Fruit fly (Drosophila melanogaster) whole organism, prepupa: ENCODE measurements around the gene APC4.

Source experiments
- Blimp-1 ChIP-seq: fragments of 200-800 bp; sonication (Bioruptor generic); optimal IDR thresholded peaks from 3 replicates; lab custom pipeline; 2017; ENCODE audit warnings: missing biosample characterization, missing genetic modification characterization, mild to moderate bottlenecking, moderate library complexity, missing genetic modification reagents
- CG10631 ChIP-seq: fragments of 200-800 bp; sonication (Bioruptor generic); optimal IDR thresholded peaks from 2 replicates; lab custom pipeline; 2016; ENCODE audit warnings: missing biosample characterization, missing genetic modification characterization
- CG10669 ChIP-seq: fragments of 200-800 bp; sonication (Bioruptor generic); optimal IDR thresholded peaks from 3 replicates; lab custom pipeline; 2018; ENCODE audit warnings: missing biosample characterization, mild to moderate bottlenecking, missing genetic modification characterization, moderate library complexity
- CG11294 ChIP-seq: fragments of 200-800 bp; sonication (Bioruptor generic); IDR thresholded peaks from 2 replicates; pipeline ENCODE4 v1.3.6; 2022; ENCODE audit warnings: missing biosample characterization, missing genetic modification characterization
- CG11762 ChIP-seq: fragments of 200-800 bp; sonication (Bioruptor generic); optimal IDR thresholded peaks from 3 replicates; lab custom pipeline; 2016; ENCODE audit warnings: missing biosample characterization, missing genetic modification characterization; ENCODE audit not compliant: insufficient read depth
- CG15336 ChIP-seq: fragments of 200-800 bp; sonication (Bioruptor generic); IDR thresholded peaks from 2 replicates; pipeline ENCODE4 v1.3.6; 2022; ENCODE audit warnings: missing biosample characterization, missing genetic modification characterization
- CG1621 ChIP-seq: fragments of 200-800 bp; sonication (Bioruptor generic); optimal IDR thresholded peaks from 3 replicates; lab custom pipeline; 2018; ENCODE audit warnings: missing biosample characterization, mild to moderate bottlenecking, missing genetic modification characterization
- CG3032 ChIP-seq: fragments of 200-800 bp; optimal IDR thresholded peaks from 2 replicates; lab custom pipeline; 2019; ENCODE audit warnings: missing biosample characterization, mild to moderate bottlenecking, missing genetic modification characterization, moderate library complexity
- CG31627 ChIP-seq: fragments of 200-800 bp; sonication (Bioruptor generic); optimal IDR thresholded peaks from 3 replicates; lab custom pipeline; 2016; ENCODE audit warnings: missing biosample characterization, missing genetic modification characterization
- CG32006 ChIP-seq: fragments of 200-800 bp; sonication (Bioruptor generic); optimal IDR thresholded peaks from 3 replicates; lab custom pipeline; 2017; ENCODE audit warnings: missing biosample characterization, mild to moderate bottlenecking, missing genetic modification characterization
- CG34406 ChIP-seq: fragments of 200-800 bp; sonication (Bioruptor generic); optimal IDR thresholded peaks from 3 replicates; lab custom pipeline; 2016; ENCODE audit warnings: missing biosample characterization, missing genetic modification characterization
- CG3919 ChIP-seq: fragments of 200-800 bp; sonication (Bioruptor generic); optimal IDR thresholded peaks from 3 replicates; lab custom pipeline; 2016; ENCODE audit warnings: missing biosample characterization, missing genetic modification characterization
- CG4318 ChIP-seq: fragments of 200-800 bp; sonication (Bioruptor generic); optimal IDR thresholded peaks from 3 replicates; lab custom pipeline; 2017; ENCODE audit warnings: missing biosample characterization, mild to moderate bottlenecking, missing genetic modification characterization
- CG6163 ChIP-seq: fragments of 200-800 bp; sonication (Bioruptor generic); IDR thresholded peaks from 3 replicates; pipeline ENCODE4 v1.3.6; 2022; ENCODE audit warnings: missing biosample characterization, missing genetic modification characterization
- CG6276 ChIP-seq: fragments of 200-800 bp; sonication (Bioruptor generic); optimal IDR thresholded peaks from 2 replicates; lab custom pipeline; 2017; ENCODE audit warnings: missing biosample characterization, mild to moderate bottlenecking, missing genetic modification characterization
- CG7368 ChIP-seq: fragments of 200-800 bp; sonication (Bioruptor generic); optimal IDR thresholded peaks from 3 replicates; lab custom pipeline; 2016; ENCODE audit warnings: missing biosample characterization, missing genetic modification characterization
- CG8119 ChIP-seq: fragments of 200-800 bp; sonication (Bioruptor generic); IDR thresholded peaks from 3 replicates; pipeline ENCODE4 v1.3.6; 2022; ENCODE audit warnings: missing biosample characterization, missing genetic modification characterization
- CG8319 ChIP-seq: fragments of 200-800 bp; sonication (Bioruptor generic); optimal IDR thresholded peaks from 3 replicates; lab custom pipeline; 2016; ENCODE audit warnings: missing biosample characterization, missing genetic modification characterization
- CG8632 ChIP-seq: fragments of 200-800 bp; sonication (Bioruptor generic); optimal IDR thresholded peaks from 3 replicates; lab custom pipeline; 2016; ENCODE audit warnings: missing biosample characterization, missing genetic modification characterization
- CG9139 ChIP-seq: fragments of 200-800 bp; sonication (Bioruptor generic); optimal IDR thresholded peaks from 3 replicates; lab custom pipeline; 2017; ENCODE audit warnings: missing biosample characterization, mild to moderate bottlenecking, missing genetic modification characterization
- Eip75B ChIP-seq: fragments of 200-800 bp; sonication (Bioruptor generic); optimal IDR thresholded peaks from 3 replicates; lab custom pipeline; 2016; ENCODE audit warnings: missing biosample characterization, missing genetic modification characterization
- Eip93F ChIP-seq: fragments of 200-800 bp; sonication (Bioruptor generic); optimal IDR thresholded peaks from 2 replicates; lab custom pipeline; 2016; ENCODE audit warnings: missing biosample characterization, mild to moderate bottlenecking, missing genetic modification characterization
- Ets21C ChIP-seq: fragments of 200-800 bp; sonication (Bioruptor generic); optimal IDR thresholded peaks from 3 replicates; lab custom pipeline; 2016; ENCODE audit warnings: missing biosample characterization, missing genetic modification characterization
- Gug ChIP-seq: fragments of 200-800 bp; sonication (Bioruptor generic); IDR thresholded peaks from 2 replicates; pipeline ENCODE4 v1.3.6; 2022; ENCODE audit warnings: missing biosample characterization, missing genetic modification characterization
- Hr38 ChIP-seq: sonication (Bioruptor generic); optimal IDR thresholded peaks from 2 replicates; lab custom pipeline; 2016; ENCODE audit warnings: missing biosample characterization, missing genetic modification characterization
- Hr39 ChIP-seq: fragments of 200-800 bp; sonication (Bioruptor generic); optimal IDR thresholded peaks from 2 replicates; lab custom pipeline; 2016; ENCODE audit warnings: missing biosample characterization, missing genetic modification characterization
- Hr4 ChIP-seq: fragments of 200-800 bp; sonication (Bioruptor generic); optimal IDR thresholded peaks from 3 replicates; lab custom pipeline; 2016; ENCODE audit warnings: missing biosample characterization, missing genetic modification characterization
- Lpt ChIP-seq: fragments of 200-800 bp; sonication (Bioruptor generic); optimal IDR thresholded peaks from 3 replicates; lab custom pipeline; 2016; ENCODE audit warnings: missing biosample characterization, missing genetic modification characterization
- Met ChIP-seq: fragments of 200-800 bp; sonication (Bioruptor generic); optimal IDR thresholded peaks from 3 replicates; lab custom pipeline; 2016; ENCODE audit warnings: missing biosample characterization, missing genetic modification characterization
- OdsH ChIP-seq: fragments of 200-800 bp; sonication (Bioruptor generic); optimal IDR thresholded peaks from 3 replicates; lab custom pipeline; 2016; ENCODE audit warnings: missing biosample characterization, missing genetic modification characterization
- Sox102F ChIP-seq: fragments of 200-800 bp; sonication (Bioruptor generic); optimal IDR thresholded peaks from 2 replicates; lab custom pipeline; 2016; ENCODE audit warnings: missing biosample characterization, mild to moderate bottlenecking, missing genetic modification characterization
- Sox14 ChIP-seq: fragments of 200-800 bp; sonication (Bioruptor generic); optimal IDR thresholded peaks from 3 replicates; lab custom pipeline; 2016; ENCODE audit warnings: missing biosample characterization, missing genetic modification characterization
- Sox15 ChIP-seq: fragments of 200-800 bp; sonication (Bioruptor generic); optimal IDR thresholded peaks from 3 replicates; lab custom pipeline; 2016; ENCODE audit warnings: missing biosample characterization, missing genetic modification characterization
- achi ChIP-seq: fragments of 200-800 bp; sonication (Bioruptor generic); optimal IDR thresholded peaks from 3 replicates; lab custom pipeline; 2016; ENCODE audit warnings: missing biosample characterization, missing genetic modification characterization
- acj6 ChIP-seq: fragments of 200-800 bp; sonication (Bioruptor generic); optimal IDR thresholded peaks from 3 replicates; lab custom pipeline; 2016; ENCODE audit warnings: missing biosample characterization, missing genetic modification characterization
- cyc ChIP-seq: fragments of 200-800 bp; sonication (Bioruptor generic); optimal IDR thresholded peaks from 3 replicates; lab custom pipeline; 2016; ENCODE audit warnings: missing biosample characterization, missing genetic modification characterization
- dac ChIP-seq: fragments of 200-800 bp; sonication (Bioruptor generic); optimal IDR thresholded peaks from 2 replicates; lab custom pipeline; 2017; ENCODE audit warnings: missing biosample characterization, mild to moderate bottlenecking, missing genetic modification characterization
- dsx ChIP-seq: fragments of 200-800 bp; optimal IDR thresholded peaks from 3 replicates; lab custom pipeline; 2019; ENCODE audit warnings: missing biosample characterization, mild to moderate bottlenecking, missing genetic modification characterization, moderate library complexity; ENCODE audit not compliant: poor library complexity, severe bottlenecking
- eg ChIP-seq: fragments of 200-800 bp; sonication (Bioruptor generic); IDR thresholded peaks from 3 replicates; pipeline ENCODE4 v1.3.6; 2022; ENCODE audit warnings: missing biosample characterization, missing genetic modification characterization
- esn ChIP-seq: fragments of 200-800 bp; sonication (Bioruptor generic); optimal IDR thresholded peaks from 2 replicates; lab custom pipeline; 2016; ENCODE audit warnings: missing biosample characterization, mild to moderate bottlenecking, missing genetic modification characterization, moderate library complexity
- fd85E ChIP-seq: fragments of 200-800 bp; sonication (Bioruptor generic); optimal IDR thresholded peaks from 3 replicates; lab custom pipeline; 2016; ENCODE audit warnings: missing biosample characterization, missing genetic modification characterization
- fkh ChIP-seq: fragments of 200-800 bp; sonication (Bioruptor generic); optimal IDR thresholded peaks from 3 replicates; lab custom pipeline; 2017; ENCODE audit warnings: missing biosample characterization, mild to moderate bottlenecking, missing genetic modification characterization, moderate library complexity
- lz ChIP-seq: fragments of 200-800 bp; sonication (Bioruptor generic); optimal IDR thresholded peaks from 3 replicates; lab custom pipeline; 2016; ENCODE audit warnings: missing biosample characterization, missing genetic modification characterization
- net ChIP-seq: fragments of 200-800 bp; sonication (Bioruptor generic); optimal IDR thresholded peaks from 3 replicates; lab custom pipeline; 2016; ENCODE audit warnings: missing biosample characterization, missing genetic modification characterization
- pdm3 ChIP-seq: fragments of 200-800 bp; sonication (Bioruptor generic); optimal IDR thresholded peaks from 3 replicates; lab custom pipeline; 2016; ENCODE audit warnings: missing biosample characterization, missing genetic modification characterization
- salr ChIP-seq, 2 experiments: fragments of 200-800 bp; sonication (Bioruptor generic); optimal IDR thresholded peaks; 3 replicates each; lab custom pipeline; 2016 to 2018; ENCODE audit warnings: missing biosample characterization in 2 of 2, missing genetic modification characterization in 2 of 2, mild to moderate bottlenecking in 1 of 2
- spab ChIP-seq: fragments of 200-800 bp; sonication (Bioruptor generic); optimal IDR thresholded peaks from 2 replicates; lab custom pipeline; 2017; ENCODE audit warnings: missing biosample characterization, mild to moderate bottlenecking, missing genetic modification characterization, missing genetic modification reagents
- ss ChIP-seq, 2 experiments: fragments of 200-800 bp; sonication (Bioruptor generic); optimal IDR thresholded peaks; 2 replicates in 1 of 2; 3 replicates in 1 of 2; lab custom pipeline; 2017 to 2018; ENCODE audit warnings: mild to moderate bottlenecking in 2 of 2, missing biosample characterization in 2 of 2, missing genetic modification characterization in 2 of 2, moderate library complexity in 1 of 2
- svp ChIP-seq: fragments of 200-800 bp; sonication (Bioruptor generic); peaks from one replicate; lab custom pipeline; 2016; ENCODE audit warnings: missing biosample characterization, missing genetic modification characterization
- topi ChIP-seq: fragments of 200-800 bp; sonication (Bioruptor generic); optimal IDR thresholded peaks from 3 replicates; lab custom pipeline; 2016; ENCODE audit warnings: missing biosample characterization, missing genetic modification characterization

The APC4 gene

DNA sequence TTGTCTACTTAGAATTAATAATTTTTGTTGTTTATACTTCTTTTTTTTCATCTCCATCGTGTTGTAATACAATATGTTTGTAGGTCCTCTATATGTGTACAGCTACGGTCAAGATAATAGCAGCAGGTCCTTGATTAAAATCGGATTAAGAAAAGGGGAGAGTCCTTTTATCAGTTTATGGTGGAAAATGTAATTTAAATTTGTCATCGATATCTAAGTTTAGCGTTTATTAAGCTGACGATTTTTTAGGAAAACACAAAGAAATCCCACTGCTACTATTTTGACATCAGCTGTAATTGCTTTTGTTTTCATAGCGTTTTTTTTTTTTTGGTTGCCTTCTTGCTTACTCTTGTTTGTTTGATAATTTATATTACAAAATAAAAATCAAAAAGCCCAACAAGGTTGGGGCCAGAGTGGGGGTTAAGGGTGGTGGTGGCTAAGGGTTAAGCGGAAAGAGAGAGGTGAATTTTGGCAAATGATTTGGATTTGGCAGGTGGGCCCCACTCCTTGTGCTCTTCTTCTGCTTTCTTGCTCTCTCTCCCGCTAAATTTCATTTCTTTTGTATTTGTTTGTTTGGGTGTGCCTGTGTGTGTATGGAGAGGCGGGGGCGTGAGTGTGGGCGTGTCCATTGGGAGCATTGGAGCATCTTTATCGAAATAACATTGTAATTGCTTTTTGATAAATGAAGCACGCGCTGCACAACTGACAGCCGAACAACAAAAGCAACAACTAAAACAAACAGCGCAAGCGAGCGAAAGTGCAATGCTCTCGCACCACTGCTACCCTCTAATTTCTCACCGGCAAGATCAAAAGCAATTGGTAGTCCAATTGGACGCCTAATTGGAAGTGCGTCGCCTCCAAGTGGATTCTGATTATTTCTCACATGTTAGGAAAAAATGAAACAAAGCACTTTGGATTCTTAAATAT, 38.4 kb downstream of the APC4 start:
- TF ChIP-seq CG3032 (tag; lab: Kevin White, UChicago) (no peak), eg (peak; percentile 50; the same call in 1 of the 3 replicates), cyc (peak; percentile 44), CG32006 (GFP tag; lab: Kevin White, UChicago) (peak; percentile 27), Blimp-1 (GFP tag; lab: Kevin White, UChicago) (no peak), CG6163 (GFP tag; lab: Robert Waterston, UW) (peak; percentile 28; the same call in 1 of the 3 replicates), CG1621 (tag; lab: Kevin White, UChicago) (no peak), CG8319 (GFP tag; lab: Kevin White, UChicago) (no peak), CG6276 (GFP tag; lab: Kevin White, UChicago) (peak; percentile 23), Hr4 (GFP tag; lab: Kevin White, UChicago) (peak; percentile 46), Gug (no peak), Hr38 (no peak), Eip75B (peak; percentile 34), net (GFP tag; lab: Kevin White, UChicago) (no peak), Met (GFP tag; lab: Kevin White, UChicago) (peak; percentile 62), CG8119 (peak; percentile 30; the same call in 1 of the 3 replicates), CG3919 (peak; percentile 28), CG9139 (GFP tag; lab: Kevin White, UChicago) (no peak), pdm3 (GFP tag; lab: Kevin White, UChicago) (peak; percentile 34), acj6 (GFP tag; lab: Kevin White, UChicago) (peak; percentile 18), CG11762 (GFP tag; lab: Kevin White, UChicago) (no peak), CG4318 (no peak), Sox14 (GFP tag; lab: Kevin White, UChicago) (peak; percentile 40), CG10631 (peak; percentile 31), fkh (GFP tag; lab: Kevin White, UChicago) (peak; percentile 26), Ets21C (GFP tag; lab: Kevin White, UChicago) (peak; percentile 26), dac (no peak), CG31627 (GFP tag; lab: Kevin White, UChicago) (peak; percentile 25), CG7368 (no peak), CG11294 (GFP tag; lab: Robert Waterston, UW) (no peak), fd85E (GFP tag; lab: Kevin White, UChicago) (no peak), Lpt (no peak), CG15336 (GFP tag; lab: Robert Waterston, UW) (peak; percentile 60), Sox102F (GFP tag; lab: Kevin White, UChicago) (peak; percentile 55), ss (GFP tag; optimal IDR thresholded peaks at IDR 0.05; lab: Kevin White, UChicago) (no peak), esn (GFP tag; lab: Kevin White, UChicago) (peak; percentile 44), svp (GFP tag; lab: Kevin White, UChicago) (peak; percentile 80), topi (peak; percentile 56), lz (GFP tag; lab: Kevin White, UChicago) (peak; percentile 35), OdsH (GFP tag; lab: Kevin White, UChicago) (peak; percentile 35), CG8632 (no peak), CG10669 (GFP tag; lab: Kevin White, UChicago) (peak; percentile 30), spab (GFP tag; lab: Kevin White, UChicago) (peak; percentile 18), Eip93F (no peak), achi (peak; percentile 1), salr (GFP tag; optimal IDR thresholded peaks at IDR 0.05; lab: Kevin White, UChicago) (no peak), dsx (GFP tag; lab: Kevin White, UChicago) (peak; percentile 9), CG34406 (GFP tag; lab: Kevin White, UChicago) (peak; percentile 8), Hr39 (peak; percentile 45), Sox15 (GFP tag; lab: Kevin White, UChicago) (no peak)
